Worm (Caenorhabditis elegans) whole organism, mixed stage, embryonic: ENCODE results near the gene F25E5.1.
"Not testable (repeated sequence)": the region's sequence is repeated elsewhere in the genome, so short reads cannot be mapped to it uniquely, and the experiment has no call there.

Source experiments
- M03D4.4 ChIP-seq: sonication (generic microtip); optimal IDR thresholded peaks from 2 replicates; lab custom pipeline; 2017; ENCODE audit warnings: mild to moderate bottlenecking, missing genetic modification characterization, missing compliant biosample characterization
- blmp-1 ChIP-seq: fragments of 150-350 bp; optimal IDR thresholded peaks from 2 replicates; lab custom pipeline; 2014; ENCODE audit warnings: missing biosample characterization, missing genetic modification characterization
- ceh-39 ChIP-seq: fragments of 150-350 bp; optimal IDR thresholded peaks from 2 replicates; lab custom pipeline; 2014; ENCODE audit warnings: missing biosample characterization, missing genetic modification characterization
- ceh-83 ChIP-seq: fragments of 200-800 bp; sonication (Bioruptor generic); optimal IDR thresholded peaks from 2 replicates; lab custom pipeline; 2018; ENCODE audit warnings: mild to moderate bottlenecking, missing genetic modification characterization, missing compliant biosample characterization
- ces-1 ChIP-seq: fragments of 150-350 bp; optimal IDR thresholded peaks from 2 replicates; lab custom pipeline; 2014; ENCODE audit warnings: missing biosample characterization, missing genetic modification reagents, missing genetic modification characterization
- cnd-1 ChIP-seq: fragments of 200-800 bp; sonication (Bioruptor generic); optimal IDR thresholded peaks from 2 replicates; lab custom pipeline; 2018; ENCODE audit warnings: mild to moderate bottlenecking, missing genetic modification characterization, missing compliant biosample characterization
- drap-1 ChIP-seq: fragments of 200-800 bp; sonication (Bioruptor generic); optimal IDR thresholded peaks from 3 replicates; lab custom pipeline; 2018; ENCODE audit warnings: mild to moderate bottlenecking, missing genetic modification characterization, missing compliant biosample characterization
- elt-1 ChIP-seq: sonication (generic microtip); optimal IDR thresholded peaks from 2 replicates; lab custom pipeline; 2017; ENCODE audit warnings: missing genetic modification characterization, mild to moderate bottlenecking, missing compliant biosample characterization, antibody characterized with exemption, moderate library complexity, borderline replicate concordance; ENCODE audit not compliant: insufficient read depth
- elt-3 ChIP-seq: fragments of 150-350 bp; optimal IDR thresholded peaks from 2 replicates; lab custom pipeline; 2014; ENCODE audit warnings: missing biosample characterization, missing genetic modification characterization
- ham-2 ChIP-seq: fragments of 200-800 bp; sonication (Bioruptor generic); optimal IDR thresholded peaks from 2 replicates; lab custom pipeline; 2018; ENCODE audit warnings: mild to moderate bottlenecking, missing genetic modification characterization, missing compliant biosample characterization
- hlh-1 ChIP-seq: fragments of 150-350 bp; optimal IDR thresholded peaks from 2 replicates; lab custom pipeline; 2014; ENCODE audit warnings: missing biosample characterization, missing genetic modification reagents, missing genetic modification characterization
- lin-13 ChIP-seq: fragments of 150-350 bp; optimal IDR thresholded peaks from 2 replicates; lab custom pipeline; 2014; ENCODE audit warnings: missing biosample characterization, missing genetic modification characterization
- lin-32 ChIP-seq: fragments of 200-800 bp; sonication (Bioruptor generic); optimal IDR thresholded peaks from 2 replicates; lab custom pipeline; 2018; ENCODE audit warnings: mild to moderate bottlenecking, missing genetic modification characterization, missing compliant biosample characterization
- mab-5 ChIP-seq: fragments of 150-350 bp; optimal IDR thresholded peaks from 2 replicates; lab custom pipeline; 2014; ENCODE audit warnings: missing biosample characterization, missing genetic modification characterization
- mep-1 ChIP-seq: fragments of 150-350 bp; optimal IDR thresholded peaks from 2 replicates; lab custom pipeline; 2017; ENCODE audit warnings: missing biosample characterization, missing genetic modification reagents, missing genetic modification characterization, inconsistent platforms
- mls-2 ChIP-seq: sonication (generic microtip); optimal IDR thresholded peaks from 2 replicates; lab custom pipeline; 2016; ENCODE audit warnings: mild to moderate bottlenecking, missing genetic modification characterization, moderate library complexity, missing compliant biosample characterization
- nhr-12 ChIP-seq: fragments of 150-350 bp; optimal IDR thresholded peaks from 2 replicates; lab custom pipeline; 2014; ENCODE audit warnings: missing biosample characterization, missing genetic modification characterization
- nhr-2 ChIP-seq: fragments of 150-350 bp; optimal IDR thresholded peaks from 2 replicates; lab custom pipeline; 2014; ENCODE audit warnings: missing biosample characterization, missing genetic modification characterization
- nhr-237 ChIP-seq: fragments of 150-350 bp; optimal IDR thresholded peaks from 2 replicates; lab custom pipeline; 2014; ENCODE audit warnings: missing biosample characterization, missing genetic modification characterization
- nhr-28 ChIP-seq: fragments of 150-350 bp; optimal IDR thresholded peaks from 2 replicates; lab custom pipeline; 2014; ENCODE audit warnings: missing biosample characterization, missing genetic modification characterization
- nhr-76 ChIP-seq: sonication (generic microtip); optimal IDR thresholded peaks from 2 replicates; lab custom pipeline; 2017; ENCODE audit warnings: missing biosample characterization, missing genetic modification characterization
- sem-2 ChIP-seq: fragments of 200-800 bp; sonication (Bioruptor generic); optimal IDR thresholded peaks from 2 replicates; lab custom pipeline; 2018; ENCODE audit warnings: mild to moderate bottlenecking, missing genetic modification characterization, missing compliant biosample characterization
- snpc-4 ChIP-seq: fragments of 150-350 bp; optimal IDR thresholded peaks from 2 replicates; lab custom pipeline; 2014; ENCODE audit warnings: missing biosample characterization, missing genetic modification characterization
- sptf-1 ChIP-seq: sonication (generic microtip); optimal IDR thresholded peaks from 2 replicates; lab custom pipeline; 2017; ENCODE audit warnings: mild to moderate bottlenecking, missing genetic modification characterization, moderate library complexity, missing compliant biosample characterization
- tbx-8 ChIP-seq: fragments of 200-800 bp; sonication (Bioruptor generic); optimal IDR thresholded peaks from 2 replicates; lab custom pipeline; 2018; ENCODE audit warnings: mild to moderate bottlenecking, missing genetic modification characterization, moderate library complexity, missing compliant biosample characterization
- unc-120 ChIP-seq: sonication (generic microtip); optimal IDR thresholded peaks from 2 replicates; lab custom pipeline; 2017; ENCODE audit warnings: missing genetic modification characterization, missing compliant biosample characterization; ENCODE audit not compliant: poor library complexity, severe bottlenecking
- unc-39 ChIP-seq: fragments of 150-350 bp; optimal IDR thresholded peaks from 2 replicates; lab custom pipeline; 2014; ENCODE audit warnings: missing biosample characterization, missing genetic modification characterization
- unc-62 ChIP-seq: fragments of 150-350 bp; optimal IDR thresholded peaks from 2 replicates; lab custom pipeline; 2014; ENCODE audit warnings: missing biosample characterization, missing genetic modification reagents, missing genetic modification characterization
- zip-8 ChIP-seq: fragments of 150-350 bp; optimal IDR thresholded peaks from 2 replicates; lab custom pipeline; 2014; ENCODE audit warnings: missing biosample characterization, missing genetic modification characterization
- ztf-11 ChIP-seq: fragments of 150-350 bp; optimal IDR thresholded peaks from 2 replicates; lab custom pipeline; 2014; ENCODE audit warnings: missing biosample characterization, missing genetic modification characterization

F25E5.1 gene

ce11 chrV:7437985-7438384, 27.7 kb upstream of the F25E5.1 start, which contains the start of gene F25E5.16:
Gene F25E5.16, plus strand, starts transcription at chrV:7438285.
- TF ChIP-seq cnd-1 (tag; lab: Kevin White, UChicago) (no peak), tbx-8 (GFP tag; lab: Kevin White, UChicago) (no peak), zip-8 (tag; lab: Kevin White, UChicago) (no peak), nhr-237 (tag; lab: Kevin White, UChicago) (no peak), unc-62 (no peak), mab-5 (no peak), blmp-1 (no peak), ham-2 (GFP tag; lab: Kevin White, UChicago) (no peak), unc-120 (tag; lab: Kevin White, UChicago) (no peak), sptf-1 (tag; lab: Kevin White, UChicago) (no peak), ces-1 (GFP tag; lab: Kevin White, UChicago) (no peak), nhr-2 (tag; lab: Kevin White, UChicago) (no peak), nhr-12 (no peak), lin-32 (GFP tag; lab: Kevin White, UChicago) (no peak), hlh-1 (no peak), nhr-28 (tag; lab: Kevin White, UChicago) (no peak)

- TF ChIP-seq nhr-28 (tag; lab: Kevin White, UChicago) (no peak), unc-39 (no peak), unc-120 (tag; lab: Kevin White, UChicago) (no peak), lin-32 (GFP tag; lab: Kevin White, UChicago) (no peak), zip-8 (tag; lab: Kevin White, UChicago) (no peak), lin-13 (tag; lab: Kevin White, UChicago) (no peak), hlh-1 (no peak), mep-1 (no peak), snpc-4 (tag; lab: Kevin White, UChicago) (no peak), elt-3 (tag; lab: Kevin White, UChicago) (no peak), ceh-83 (GFP tag; lab: Kevin White, UChicago) (no peak), sptf-1 (tag; lab: Kevin White, UChicago) (no peak), ham-2 (GFP tag; lab: Kevin White, UChicago) (no peak), nhr-237 (tag; lab: Kevin White, UChicago) (no peak), ceh-39 (tag; lab: Kevin White, UChicago) (no peak), drap-1 (GFP tag; lab: Kevin White, UChicago) (no peak)
Observed at ce11 chrV:7439807-7440206, 25.9 kb upstream of the F25E5.1 start, which contains the start of gene try-13. Gene try-13, plus strand, starts transcription at chrV:7440107.

ce11 chrV:7444331-7444730, 21.4 kb upstream of the F25E5.1 start, which contains the start of gene nhr-141:
Gene nhr-141, plus strand, starts transcription at chrV:7444661.
- not testable (repeated sequence) for TF ChIP-seq M03D4.4 (tag; lab: Kevin White, UChicago); unc-39; mls-2 (tag; lab: Kevin White, UChicago)
- TF ChIP-seq, all 35 proteins: peak for 0; not testable (repeated sequence) for 35

- TF ChIP-seq M03D4.4 (tag; lab: Kevin White, UChicago), result no peak
Observed at ce11 chrV:7446965-7447364, 18.7 kb upstream of the F25E5.1 start, which contains the start of gene F25E5.5. Gene F25E5.5, plus strand, starts transcription at chrV:7447265.

- TF ChIP-seq lin-13 (tag; lab: Kevin White, UChicago) (no peak), zip-8 (tag; lab: Kevin White, UChicago) (no peak), sem-2 (GFP tag; lab: Kevin White, UChicago) (no peak), unc-120 (tag; lab: Kevin White, UChicago) (no peak), blmp-1 (no peak), nhr-76 (no peak), elt-1 (tag; lab: Kevin White, UChicago) (no peak), nhr-237 (tag; lab: Kevin White, UChicago) (no peak), ztf-11 (no peak), drap-1 (GFP tag; lab: Kevin White, UChicago) (no peak), ham-2 (GFP tag; lab: Kevin White, UChicago) (no peak)
Observed at ce11 chrV:7449303-7449827, 16.3 kb upstream of the F25E5.1 start, which contains the start of gene try-12. Gene try-12, plus strand, starts transcription at chrV:7449353.
